Worm (Caenorhabditis elegans): ENCODE data around the gene M117.3.
A peak's percentile ranks its signal among the peaks of the same experiment; 100 is the strongest.

The M117.3 gene

DNA sequence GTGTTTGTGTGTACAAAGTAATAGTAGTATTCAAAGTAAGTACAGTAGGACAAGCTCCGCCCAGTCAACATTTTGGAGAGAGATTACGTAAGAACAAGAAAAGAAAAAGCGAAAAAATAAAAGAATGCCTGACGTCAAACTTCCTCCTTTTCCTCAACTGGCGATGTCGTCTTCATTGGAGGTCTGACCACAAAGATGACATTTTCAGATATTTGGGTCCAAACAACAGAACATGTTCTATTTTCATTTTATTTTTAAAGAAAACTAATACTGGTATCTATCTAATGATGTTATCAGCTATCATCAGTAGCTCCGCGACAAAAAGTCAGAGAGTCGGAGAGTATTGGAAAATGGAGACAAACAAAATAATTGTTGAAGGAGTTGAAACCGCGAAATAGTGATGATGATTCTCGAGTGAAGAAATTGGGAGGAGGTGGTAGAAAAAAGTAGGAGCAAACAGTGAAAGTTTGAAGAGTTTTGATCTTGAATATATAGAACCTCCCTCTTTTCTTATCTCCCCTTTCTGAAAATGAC lies 48.2 kb upstream of the M117.3 start, which contains the start of gene lips-5:
lips-5 (minus strand) TSS at position 51 of the 534 bp plus-strand sequence.
- TF ChIP-seq nhr-23 (tag; optimal IDR thresholded peaks at IDR 0.05) (no peak), nhr-12 (tag; optimal IDR thresholded peaks at IDR 0.05) (no peak), elt-2 (tag; optimal IDR thresholded peaks at IDR 0.05) (peak; percentile 56), eor-1 (tag; optimal IDR thresholded peaks at IDR 0.05) (no peak)

DNA sequence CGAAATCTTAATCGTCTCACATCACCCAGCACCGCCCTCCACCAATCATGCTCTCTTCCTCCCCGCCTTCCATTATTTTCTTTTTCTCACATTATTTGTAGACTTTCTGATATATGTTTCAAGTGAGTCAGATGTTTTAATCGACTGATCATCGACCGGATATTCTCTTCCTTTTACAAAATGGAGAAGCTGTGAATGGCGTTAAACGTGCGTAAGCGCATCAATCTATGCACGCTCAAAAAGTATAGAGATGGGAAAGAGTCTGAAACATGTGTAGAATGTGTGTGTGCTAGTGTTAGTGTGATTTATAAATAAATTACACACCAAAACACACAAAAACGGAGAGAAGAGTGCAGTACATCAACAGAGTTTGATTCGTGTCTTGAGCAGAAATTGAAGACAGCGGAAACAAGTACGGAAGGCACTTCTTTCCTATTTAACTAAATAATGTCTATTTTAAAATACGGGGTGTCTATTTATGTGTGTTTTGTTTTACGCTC lies 45.0 kb upstream of the M117.3 start:
- TF ChIP-seq nhr-11 (tag; optimal IDR thresholded peaks at IDR 0.05) (no peak), tbx-2 (tag; optimal IDR thresholded peaks at IDR 0.05) (no peak), ceh-16 (tag; optimal IDR thresholded peaks at IDR 0.05) (no peak), unc-39 (tag; optimal IDR thresholded peaks at IDR 0.05) (no peak), zag-1 (tag; optimal IDR thresholded peaks at IDR 0.05) (no peak), nhr-28 (tag; optimal IDR thresholded peaks at IDR 0.05) (no peak), elt-3 (tag; optimal IDR thresholded peaks at IDR 0.05) (no peak), nhr-12 (tag; optimal IDR thresholded peaks at IDR 0.05) (no peak), nhr-25 (tag; optimal IDR thresholded peaks at IDR 0.05) (no peak), nhr-43 (tag; optimal IDR thresholded peaks at IDR 0.05; ENCODE audit: poor library complexity, severe bottlenecking) (no peak), egl-5 (tag; optimal IDR thresholded peaks at IDR 0.05) (no peak), nhr-67 (tag; optimal IDR thresholded peaks at IDR 0.05) (no peak), nhr-76 (tag; optimal IDR thresholded peaks at IDR 0.05) (no peak)

DNA sequence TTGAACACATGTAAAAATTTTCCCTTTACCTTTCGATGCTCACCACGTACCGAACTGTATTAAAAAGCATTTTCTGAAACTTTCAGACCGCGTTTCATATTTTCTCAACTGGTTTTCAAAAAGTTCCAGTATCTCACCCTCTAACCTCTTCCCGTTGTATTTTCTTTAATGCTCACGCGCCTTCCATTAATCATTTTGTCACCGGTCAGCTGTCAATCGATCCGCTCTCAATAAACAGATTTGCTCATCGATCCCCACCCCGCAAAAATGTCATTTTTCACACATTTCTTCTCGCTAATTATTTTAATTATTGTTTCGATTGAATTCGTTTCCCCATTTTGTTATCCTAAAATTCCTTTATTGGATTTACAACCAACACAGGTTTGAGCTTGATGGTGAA lies 43.0 kb upstream of the M117.3 start, which contains the start of gene lpr-2:
lpr-2 (plus strand) TSS at position 189 of the 400 bp plus-strand sequence.
- TF ChIP-seq lin-39 (tag; optimal IDR thresholded peaks at IDR 0.05) (no peak), mdl-1 (tag; optimal IDR thresholded peaks at IDR 0.05) (no peak), pqm-1 (tag; optimal IDR thresholded peaks at IDR 0.05) (no peak), nhr-77 (tag; optimal IDR thresholded peaks at IDR 0.05) (no peak), ceh-16 (tag; optimal IDR thresholded peaks at IDR 0.05) (no peak), zag-1 (tag; optimal IDR thresholded peaks at IDR 0.05) (no peak), ceh-82 (tag; optimal IDR thresholded peaks at IDR 0.05) (no peak), elt-1 (tag; optimal IDR thresholded peaks at IDR 0.05) (no peak), lin-15B (tag; optimal IDR thresholded peaks at IDR 0.05) (no peak), ztf-11 (tag; optimal IDR thresholded peaks at IDR 0.05) (no peak), fos-1 (tag; optimal IDR thresholded peaks at IDR 0.05) (no peak), fkh-10 (GFP tag; optimal IDR thresholded peaks at IDR 0.05) (no peak), R02D3.7 (tag; optimal IDR thresholded peaks at IDR 0.05) (no peak), ama-1 (optimal IDR thresholded peaks at IDR 0.05) (no peak), tbx-2 (tag; optimal IDR thresholded peaks at IDR 0.05) (no peak), nhr-67 (tag; optimal IDR thresholded peaks at IDR 0.05) (no peak), nhr-28 (tag; optimal IDR thresholded peaks at IDR 0.05) (no peak), snpc-4 (tag; optimal IDR thresholded peaks at IDR 0.05) (no peak)

DNA sequence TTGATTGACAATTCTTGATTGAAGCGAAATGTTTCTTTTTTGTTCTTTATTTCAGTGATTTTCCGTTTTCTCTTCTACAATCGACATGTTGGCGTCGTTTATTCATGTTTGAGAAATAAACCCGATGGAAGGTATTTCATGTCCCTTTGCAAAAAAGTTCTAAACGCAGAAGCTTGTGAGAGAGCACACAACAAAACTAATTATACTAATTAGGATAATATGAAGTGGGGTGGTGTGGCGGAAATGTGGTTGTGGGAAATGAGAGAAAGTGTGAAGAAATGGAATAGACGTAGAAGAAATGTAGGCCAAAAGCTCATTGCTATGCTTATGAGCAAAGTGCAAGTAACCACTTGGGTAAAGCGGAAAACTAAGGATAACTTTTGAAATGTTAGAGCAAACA lies 39.2 kb upstream of the M117.3 start:
- TF ChIP-seq nfya-1 (tag; optimal IDR thresholded peaks at IDR 0.05; ENCODE audit: insufficient read depth) (no peak), lsy-12 (tag; optimal IDR thresholded peaks at IDR 0.05) (no peak), nhr-43 (tag; optimal IDR thresholded peaks at IDR 0.05; ENCODE audit: poor library complexity, severe bottlenecking) (no peak), fkh-2 (tag; optimal IDR thresholded peaks at IDR 0.05) (no peak), nhr-12 (tag; optimal IDR thresholded peaks at IDR 0.05) (no peak), lin-39 (tag; optimal IDR thresholded peaks at IDR 0.05) (no peak), daf-12 (tag; optimal IDR thresholded peaks at IDR 0.05) (no peak), tbx-2 (tag; optimal IDR thresholded peaks at IDR 0.05) (no peak), aly-2 (tag; optimal IDR thresholded peaks at IDR 0.05) (no peak), hmg-11 (tag; optimal IDR thresholded peaks at IDR 0.05) (no peak), nhr-67 (tag; optimal IDR thresholded peaks at IDR 0.05) (no peak), sea-2 (GFP tag; optimal IDR thresholded peaks at IDR 0.05) (no peak), elt-3 (tag; optimal IDR thresholded peaks at IDR 0.05) (no peak), elt-1 (tag; optimal IDR thresholded peaks at IDR 0.05) (no peak), ceh-9 (tag; optimal IDR thresholded peaks at IDR 0.05) (no peak), jun-1 (tag; optimal IDR thresholded peaks at IDR 0.05) (no peak), ceh-16 (tag; optimal IDR thresholded peaks at IDR 0.05) (no peak), ztf-11 (tag; optimal IDR thresholded peaks at IDR 0.05) (no peak), lin-15B (tag; optimal IDR thresholded peaks at IDR 0.05) (no peak)

All from whole organism, L3 larva.